Fruit fly (Drosophila melanogaster) Kc167 (cell line): ENCODE measurements around the gene Swip-1.

Source experiments
- Myc ChIP-seq: fragments of >200 bp; optimal IDR thresholded peaks from 2 replicates; lab custom pipeline; 2017; ENCODE audit warnings: missing external identifiers
- Sin3A ChIP-seq: fragments of >200 bp; optimal IDR thresholded peaks from 2 replicates; lab custom pipeline; 2018; ENCODE audit warnings: missing external identifiers
- h ChIP-seq: fragments of >200 bp; optimal IDR thresholded peaks from 3 replicates; lab custom pipeline; 2018; ENCODE audit warnings: missing external identifiers
- insv ChIP-seq: fragments of >200 bp; optimal IDR thresholded peaks from 3 replicates; lab custom pipeline; 2018; ENCODE audit warnings: missing external identifiers
- psq ChIP-seq: fragments of >200 bp; optimal IDR thresholded peaks from 2 replicates; lab custom pipeline; 2017; ENCODE audit warnings: missing external identifiers
- ttk ChIP-seq: sonication (Bioruptor generic); optimal IDR thresholded peaks from 2 replicates; lab custom pipeline; 2017; ENCODE audit warnings: missing external identifiers

The Swip-1 gene

DNA sequence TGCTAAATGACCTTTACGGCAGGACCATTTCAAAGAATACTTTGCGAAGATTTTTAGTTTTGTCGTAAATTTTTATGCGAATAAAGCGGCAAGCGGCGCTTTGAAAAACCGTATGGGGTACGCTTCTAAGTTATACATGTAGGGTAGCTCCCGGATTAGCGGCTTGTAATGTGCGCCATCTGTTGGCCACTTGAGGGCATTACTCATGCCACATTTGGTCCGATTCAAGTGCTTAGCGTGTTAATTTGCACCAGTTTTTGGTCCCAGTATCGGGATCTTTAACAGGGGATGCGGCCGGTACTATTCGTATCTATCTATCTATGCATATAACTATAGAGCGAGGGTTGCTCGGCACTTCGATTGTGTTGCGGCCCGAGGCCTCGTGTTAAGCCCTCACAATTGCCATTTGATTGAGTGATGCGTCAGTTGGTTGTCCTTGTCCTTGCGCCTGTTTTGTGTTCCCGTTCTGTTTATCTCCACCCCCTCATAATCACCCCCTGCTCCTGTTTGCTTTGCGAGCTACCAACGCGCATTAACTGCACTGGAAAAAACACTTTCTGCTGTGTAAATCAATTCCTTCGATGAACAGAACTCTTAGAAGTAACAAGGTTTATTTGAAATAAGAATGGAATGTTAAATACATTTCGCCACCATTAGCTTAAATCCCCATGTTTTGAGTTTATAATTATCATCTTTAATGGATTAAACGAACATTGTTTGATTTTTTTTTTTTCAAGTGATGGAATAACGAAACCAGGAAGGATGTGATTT, 56.5 kb downstream of the Swip-1 start:
- TF ChIP-seq h (lab: Kevin White, UChicago), result no peak
- TF ChIP-seq ttk, result no peak
- TF ChIP-seq Myc (lab: Kevin White, UChicago), result no peak
- no peak for TF ChIP-seq insv (lab: Kevin White, UChicago)

DNA sequence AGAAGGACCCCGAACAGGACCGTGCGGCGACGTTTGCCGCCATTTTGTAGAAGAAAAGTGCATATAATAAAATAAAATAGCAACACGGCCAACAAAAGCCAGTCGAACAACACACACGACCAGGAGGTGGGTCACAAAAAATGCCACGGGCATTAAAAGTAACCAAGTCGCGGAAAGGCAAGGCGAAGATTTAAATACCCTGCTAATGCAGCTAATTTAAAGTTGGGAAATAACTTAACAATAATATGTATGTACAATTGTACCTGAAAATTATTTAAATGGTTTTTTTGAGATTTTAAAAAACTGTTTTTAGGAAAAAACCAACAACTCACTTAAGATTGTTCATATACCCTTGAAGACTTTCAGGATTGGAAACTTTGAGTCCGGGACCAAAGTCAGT, 57.5 kb downstream of the Swip-1 start:
- no peak for TF ChIP-seq insv (lab: Kevin White, UChicago)
- no peak for TF ChIP-seq ttk
- TF ChIP-seq psq (lab: Kevin White, UChicago), result no peak
- TF ChIP-seq h (lab: Kevin White, UChicago), result no peak
- TF ChIP-seq Myc (lab: Kevin White, UChicago), result no peak
- TF ChIP-seq Sin3A (lab: Kevin White, UChicago), result no peak

- TF ChIP-seq h (lab: Kevin White, UChicago) (no peak), ttk (no peak), Sin3A (lab: Kevin White, UChicago) (no peak), insv (lab: Kevin White, UChicago) (no peak), Myc (lab: Kevin White, UChicago) (no peak), psq (lab: Kevin White, UChicago) (no peak)
These were observed 59.2 kb downstream of the Swip-1 start for dm6 chr2L:18927891-18928290.
